Worm (Caenorhabditis elegans) whole organism, dauer: ENCODE measurements around the gene Y60A3A.24.

Source experiments
- unc-62 ChIP-seq: sonication (generic microtip); optimal IDR thresholded peaks from 2 replicates; lab custom pipeline; 2017; ENCODE audit warnings: missing biosample characterization, missing genetic modification reagents, missing genetic modification characterization

Y60A3A.24 gene

DNA sequence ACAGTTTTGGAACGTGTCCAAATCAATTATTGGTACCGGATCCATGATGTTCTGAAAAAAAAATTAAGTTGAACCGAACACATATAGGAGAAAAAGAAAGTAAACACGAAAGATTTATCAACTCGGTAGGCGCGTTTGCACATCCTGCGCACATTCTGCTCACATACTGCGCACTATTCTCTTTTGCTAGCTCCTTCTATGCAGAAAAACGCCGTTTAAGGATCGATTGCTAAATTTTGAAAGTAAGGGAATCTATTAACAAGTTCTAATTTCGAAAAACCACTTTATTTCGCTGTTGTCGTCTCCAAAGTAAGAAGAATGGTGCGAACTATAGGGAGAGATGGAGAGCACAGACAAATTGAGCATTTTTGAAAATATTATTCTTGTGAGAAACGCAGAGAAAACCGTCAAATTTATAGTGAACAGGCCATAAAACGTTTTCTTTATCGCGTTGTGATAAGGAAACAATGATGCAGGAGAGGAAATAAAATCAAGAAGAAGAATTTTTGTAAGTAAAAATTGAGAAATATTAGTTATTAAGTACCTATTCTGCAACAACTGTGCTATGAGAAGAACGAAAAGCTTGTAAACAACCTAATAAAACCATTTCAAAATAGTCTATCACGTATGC, at the start of gene Y60A3A.24:
Y60A3A.24 (minus strand) TSS at position 51 of the 631 bp plus-strand sequence.
- TF ChIP-seq unc-62 (GFP tag; lab: Kevin White, UChicago): no peak

DNA sequence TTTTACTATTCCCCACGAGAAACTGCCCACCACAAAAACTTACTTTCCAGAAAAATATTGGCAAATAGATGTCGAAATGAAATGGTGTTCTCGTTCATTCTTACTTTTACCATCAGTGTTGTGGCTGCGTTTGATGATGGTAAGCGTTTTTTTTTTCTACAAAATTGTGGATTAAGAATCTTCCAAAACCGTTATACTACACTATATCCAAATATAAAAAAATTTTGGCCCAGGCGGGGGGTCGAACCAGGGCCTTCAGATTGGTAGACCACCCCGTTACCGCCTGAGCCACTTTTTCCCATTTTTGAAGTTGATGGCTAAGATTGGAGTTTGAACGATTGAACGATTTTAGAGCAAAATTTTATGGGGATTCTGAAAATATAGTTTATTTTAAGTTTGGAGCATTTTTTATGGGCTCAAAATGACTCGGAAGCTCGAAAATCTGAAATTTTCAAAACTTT, 41.3 kb upstream of the Y60A3A.24 start, which contains the start of gene lgc-55:
lgc-55 (plus strand) TSS at position 51 of the 461 bp plus-strand sequence.
- TF ChIP-seq unc-62 (GFP tag; lab: Kevin White, UChicago): no peak

- TF ChIP-seq unc-62 (GFP tag; lab: Kevin White, UChicago): no peak
Observed at ce11 chrV:20021347-20021746, 39.7 kb upstream of the Y60A3A.24 start.

DNA sequence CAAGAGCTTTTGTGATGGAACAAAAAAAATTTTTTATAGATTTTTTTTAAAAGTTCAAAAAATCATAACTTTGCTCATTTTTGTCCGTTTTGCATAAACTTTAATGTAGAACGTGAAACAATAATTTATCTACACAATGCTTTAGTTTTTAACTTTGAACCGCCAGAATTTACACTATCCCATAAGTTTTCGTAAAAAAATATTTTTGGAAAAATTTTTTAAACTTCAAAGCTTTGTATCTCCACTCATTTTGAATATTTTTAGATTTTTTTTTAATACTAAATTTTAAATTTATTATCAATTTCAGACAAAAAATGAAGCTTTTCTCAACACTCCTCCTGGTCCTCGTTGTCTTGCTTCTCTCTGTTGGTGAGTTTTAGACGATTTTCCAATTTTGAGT, 30.0 kb upstream of the Y60A3A.24 start, which contains the start of gene Y60A3A.21:
Y60A3A.21 (plus strand) TSS at position 301 of the 400 bp plus-strand sequence.
- TF ChIP-seq unc-62 (GFP tag; lab: Kevin White, UChicago): no peak

ce11 chrV:20011199-20011598, 29.5 kb upstream of the Y60A3A.24 start:
- no peak for TF ChIP-seq unc-62 (GFP tag; lab: Kevin White, UChicago)

ce11 chrV:20007470-20007869, 25.8 kb upstream of the Y60A3A.24 start, which contains the start of gene Y60A3A.23:
Y60A3A.23 (plus strand) TSS chrV:20007770.
- TF ChIP-seq unc-62 (GFP tag; lab: Kevin White, UChicago): no peak

- no peak for TF ChIP-seq unc-62 (GFP tag; lab: Kevin White, UChicago)
Observed at ce11 chrV:20005724-20006132, 24.0 kb upstream of the Y60A3A.24 start.

DNA sequence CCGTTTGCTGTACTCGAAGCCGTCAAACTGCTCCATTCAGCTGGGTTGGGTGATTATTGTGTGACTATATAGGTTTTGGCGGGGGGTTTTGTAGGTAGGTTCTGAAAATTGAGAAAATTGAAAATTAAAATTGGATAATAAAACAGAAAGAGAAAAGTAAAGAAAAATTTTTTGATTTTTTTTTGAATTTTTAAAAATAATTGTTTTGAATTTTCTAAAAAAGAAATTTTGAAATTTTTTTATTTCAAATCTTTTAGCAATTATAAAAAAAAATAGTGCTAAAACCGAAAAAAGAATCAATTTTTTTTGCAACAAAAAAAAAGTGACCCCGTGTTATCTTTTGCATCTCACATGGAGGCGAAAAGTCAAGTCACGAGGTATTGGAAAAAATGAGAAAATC, 22.7 kb upstream of the Y60A3A.24 start, which contains the start of gene unc-51:
unc-51 (minus strand) TSS at position 101 of the 400 bp plus-strand sequence.
- no peak for TF ChIP-seq unc-62 (GFP tag; lab: Kevin White, UChicago)

DNA sequence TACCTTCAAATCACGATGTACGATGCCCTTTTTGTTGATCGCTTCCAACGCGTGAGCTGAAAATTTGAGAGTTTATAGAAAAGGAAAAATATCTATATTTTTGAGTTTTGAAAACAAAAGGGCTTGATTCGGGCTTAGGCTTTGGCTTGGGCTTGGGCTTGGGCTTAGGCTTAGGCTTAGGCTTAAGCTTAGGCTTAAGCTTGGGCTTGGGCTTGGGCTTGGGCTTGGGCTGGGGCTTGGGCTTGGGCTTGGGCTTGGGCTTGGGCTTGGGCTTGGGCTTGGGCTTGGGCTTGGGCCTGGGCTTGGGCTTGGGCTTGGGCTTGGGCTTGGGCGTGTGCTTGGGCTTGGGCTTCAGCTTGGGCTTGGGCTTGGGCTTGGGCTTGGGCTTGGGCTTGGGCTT, 20.5 kb upstream of the Y60A3A.24 start:
- TF ChIP-seq unc-62 (GFP tag; lab: Kevin White, UChicago): no peak

- no peak for TF ChIP-seq unc-62 (GFP tag; lab: Kevin White, UChicago)
Observed at ce11 chrV:20000639-20001038, 19.0 kb upstream of the Y60A3A.24 start.

- TF ChIP-seq unc-62 (GFP tag; lab: Kevin White, UChicago): no peak
Observed at ce11 chrV:19999789-20000188, 18.1 kb upstream of the Y60A3A.24 start.

DNA sequence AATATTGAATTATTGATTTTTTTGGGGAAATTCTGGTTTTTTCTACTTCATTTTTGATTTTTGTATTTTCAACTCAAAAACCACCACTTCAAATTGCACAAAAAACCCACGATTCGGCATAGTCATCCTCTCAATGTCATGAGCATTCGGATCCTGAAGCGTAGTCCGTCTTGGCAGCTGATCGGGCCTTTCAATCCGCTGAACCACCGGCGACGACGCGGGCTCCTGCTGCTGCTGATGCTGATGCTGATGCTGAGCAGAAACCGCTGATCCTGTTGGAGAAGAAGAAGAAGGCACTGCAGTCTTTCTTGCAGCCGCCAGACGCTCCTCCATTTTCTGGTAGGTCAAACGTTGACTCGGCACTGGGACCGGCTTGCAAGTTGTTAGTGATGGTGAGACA, 17.4 kb upstream of the Y60A3A.24 start:
- TF ChIP-seq unc-62 (GFP tag; lab: Kevin White, UChicago): no peak

DNA sequence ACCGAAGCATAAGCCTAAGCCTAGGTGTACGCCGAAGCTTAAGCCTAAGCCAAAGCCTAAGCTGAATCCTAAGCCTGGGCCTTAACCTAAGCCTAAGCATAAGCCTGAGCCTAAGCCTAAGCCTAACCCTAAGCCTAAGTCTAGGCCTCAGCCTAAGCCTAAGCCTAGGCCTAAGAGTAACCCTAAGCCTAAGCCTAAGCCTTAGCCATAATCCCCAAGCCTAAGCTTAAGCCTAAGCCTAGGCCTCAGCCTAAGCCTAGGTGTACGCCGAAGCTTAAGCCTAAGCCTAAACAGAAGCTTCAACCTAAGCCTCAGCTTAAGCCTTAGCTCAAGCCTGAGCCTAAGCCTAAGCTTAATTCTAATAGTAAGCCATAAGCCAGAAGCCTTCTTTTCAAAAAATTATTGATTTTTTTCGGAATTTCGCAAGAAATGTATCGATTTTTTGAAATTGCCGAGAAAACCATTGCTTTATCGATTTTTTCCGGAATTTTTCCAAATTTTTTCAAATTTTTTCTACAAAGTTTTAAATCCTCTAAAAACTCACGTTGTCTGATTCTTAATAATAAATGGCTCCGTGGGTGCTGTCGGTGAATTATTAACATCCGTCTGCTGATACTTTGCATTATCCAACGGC, 16.6 kb upstream of the Y60A3A.24 start:
- TF ChIP-seq unc-62 (GFP tag; lab: Kevin White, UChicago): no peak

ce11 chrV:19997481-19997880, 15.8 kb upstream of the Y60A3A.24 start:
- no peak for TF ChIP-seq unc-62 (GFP tag; lab: Kevin White, UChicago)

DNA sequence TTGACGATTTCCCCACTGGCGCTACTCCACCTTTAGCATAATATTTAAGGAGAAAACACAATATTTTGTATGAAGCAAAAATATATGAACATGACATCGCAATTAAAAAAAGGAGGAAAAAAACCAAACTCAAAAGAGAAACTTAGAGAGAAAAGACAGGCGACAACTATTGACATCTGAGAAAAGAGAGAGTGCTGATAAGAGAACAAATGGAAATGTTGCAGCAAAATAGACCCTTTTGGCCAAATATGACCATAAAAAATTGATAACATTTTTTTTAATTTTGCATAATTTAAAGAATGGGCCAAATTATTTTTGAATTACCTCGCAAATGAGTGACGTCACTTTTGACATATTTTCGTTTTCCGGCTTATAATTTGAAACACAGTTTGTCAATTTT, 13.0 kb upstream of the Y60A3A.24 start:
- TF ChIP-seq unc-62 (GFP tag; lab: Kevin White, UChicago): no peak

ce11 chrV:19994093-19994492, 12.4 kb upstream of the Y60A3A.24 start, which contains the start of gene Y60A3A.25:
Y60A3A.25 (minus strand) TSS chrV:19994193.
- no peak for TF ChIP-seq unc-62 (GFP tag; lab: Kevin White, UChicago)
